Worm (Caenorhabditis elegans) whole organism, L4 larva: ENCODE results near the gene srv-6.

ENCODE experiments used
- D1046.2 ChIP-seq: fragments of 200-800 bp; sonication (Bioruptor generic); IDR thresholded peaks from 2 replicates; pipeline ENCODE4 v1.3.6; 2022; ENCODE audit warnings: missing genetic modification characterization, missing compliant biosample characterization
- F26F4.8 ChIP-seq: fragments of 200-800 bp; sonication (Bioruptor generic); conservative IDR thresholded peaks from 2 replicates; pipeline ENCODE4 v1.3.6; 2022; ENCODE audit warnings: missing genetic modification characterization, missing compliant biosample characterization
- R02D3.7 ChIP-seq: fragments of 150-350 bp; sonication (generic microtip); optimal IDR thresholded peaks from 3 replicates; lab custom pipeline; 2014; ENCODE audit warnings: missing biosample characterization, missing genetic modification characterization
- T26A8.4 ChIP-seq: fragments of 200-800 bp; sonication (Bioruptor generic); IDR thresholded peaks from 2 replicates; pipeline ENCODE4 v1.3.6; 2022; ENCODE audit warnings: missing genetic modification characterization, missing compliant biosample characterization
- ZK546.5 ChIP-seq, 2 experiments: sonication (generic microtip); optimal IDR thresholded peaks; 2 replicates each; lab custom pipeline; 2017; ENCODE audit warnings: missing biosample characterization in 2 of 2, missing genetic modification characterization in 2 of 2
- aha-1 ChIP-seq: fragments of 150-350 bp; peaks from one replicate; lab custom pipeline; 2014; ENCODE audit warnings: missing biosample characterization, missing genetic modification characterization
- ama-1 ChIP-seq: fragments of 150-350 bp; optimal IDR thresholded peaks from 2 replicates; lab custom pipeline; 2014; ENCODE audit warnings: inconsistent platforms, mixed read lengths
- ceh-32 ChIP-seq: sonication (generic microtip); optimal IDR thresholded peaks from 2 replicates; lab custom pipeline; 2016; ENCODE audit warnings: mild to moderate bottlenecking, missing genetic modification characterization, missing compliant biosample characterization; ENCODE audit not compliant: poor library complexity
- ceh-62 ChIP-seq: sonication (generic microtip); optimal IDR thresholded peaks from 2 replicates; lab custom pipeline; 2017; ENCODE audit warnings: missing biosample characterization, missing genetic modification characterization
- daf-12 ChIP-seq: fragments of 150-350 bp; optimal IDR thresholded peaks from 2 replicates; lab custom pipeline; 2014; ENCODE audit warnings: missing biosample characterization, missing genetic modification reagents, missing genetic modification characterization
- daf-16 ChIP-seq, 3 experiments: sonication (generic microtip); optimal IDR thresholded peaks; 2 replicates each; lab custom pipeline; 2016 to 2017; ENCODE audit warnings: missing genetic modification characterization in 3 of 3, missing genetic modification reagents in 3 of 3, mild to moderate bottlenecking in 2 of 3, missing compliant biosample characterization in 2 of 3, missing biosample characterization in 1 of 3, moderate library complexity in 1 of 3
- daf-8 ChIP-seq: fragments of 200-800 bp; sonication (Bioruptor generic); IDR thresholded peaks from 2 replicates; pipeline ENCODE4 v1.3.6; 2022; ENCODE audit warnings: missing genetic modification characterization, missing compliant biosample characterization
- dmd-6 ChIP-seq: fragments of 200-800 bp; sonication (Bioruptor generic); IDR thresholded peaks from 2 replicates; pipeline ENCODE4 v1.3.6; 2022; ENCODE audit warnings: missing genetic modification reagents, missing genetic modification characterization, missing compliant biosample characterization
- dmd-9 ChIP-seq: fragments of 200-800 bp; sonication (Bioruptor generic); IDR thresholded peaks from 2 replicates; pipeline ENCODE4 v1.3.6; 2022; ENCODE audit warnings: missing genetic modification reagents, missing genetic modification characterization, missing compliant biosample characterization
- dpl-1 ChIP-seq: fragments of 150-350 bp; optimal IDR thresholded peaks from 2 replicates; lab custom pipeline; 2014; ENCODE audit warnings: missing biosample characterization, missing genetic modification reagents, missing genetic modification characterization
- duxl-1 ChIP-seq: sonication (generic microtip); optimal IDR thresholded peaks from 2 replicates; lab custom pipeline; 2016; ENCODE audit warnings: mild to moderate bottlenecking, missing genetic modification characterization, moderate library complexity, missing compliant biosample characterization; ENCODE audit not compliant: poor library complexity
- dve-1 ChIP-seq: sonication (generic microtip); optimal IDR thresholded peaks from 2 replicates; lab custom pipeline; 2017; ENCODE audit warnings: antibody characterized with exemption, mild to moderate bottlenecking, missing genetic modification characterization, missing compliant biosample characterization; ENCODE audit not compliant: insufficient read depth
- fkh-10 ChIP-seq: fragments of 150-350 bp; optimal IDR thresholded peaks from 2 replicates; lab custom pipeline; 2014; ENCODE audit warnings: missing biosample characterization, missing genetic modification reagents, missing genetic modification characterization
- hif-1 ChIP-seq, 2 experiments: sonication (generic microtip); optimal IDR thresholded peaks; 2 replicates each; lab custom pipeline; 2016 to 2017; ENCODE audit warnings: missing compliant biosample characterization in 2 of 2, missing genetic modification characterization in 2 of 2, missing genetic modification reagents in 2 of 2, missing genotype in 2 of 2, mild to moderate bottlenecking in 1 of 2
- hlh-30 ChIP-seq: sonication (generic microtip); optimal IDR thresholded peaks from 2 replicates; lab custom pipeline; 2017; ENCODE audit warnings: antibody characterized with exemption, mild to moderate bottlenecking, missing genetic modification characterization, missing compliant biosample characterization; ENCODE audit not compliant: insufficient read depth
- hmg-1.1 ChIP-seq: fragments of 200-800 bp; sonication (Bioruptor generic); IDR thresholded peaks from 2 replicates; pipeline ENCODE4 v1.3.6; 2022; ENCODE audit warnings: missing genetic modification reagents, missing genetic modification characterization, missing compliant biosample characterization
- lim-7 ChIP-seq: fragments of 200-800 bp; sonication (Bioruptor generic); IDR thresholded peaks from 2 replicates; pipeline ENCODE4 v1.3.6; 2022; ENCODE audit warnings: missing genetic modification characterization, missing compliant biosample characterization
- lin-1 ChIP-seq: fragments of 200-800 bp; sonication (Bioruptor generic); IDR thresholded peaks from 2 replicates; pipeline ENCODE4 v1.3.6; 2022; ENCODE audit warnings: missing genetic modification reagents, missing genetic modification characterization, missing compliant biosample characterization
- lin-15B ChIP-seq: fragments of 150-350 bp; sonication (generic microtip); optimal IDR thresholded peaks from 3 replicates; lab custom pipeline; 2014; ENCODE audit warnings: missing biosample characterization, missing genetic modification characterization
- lin-39 ChIP-seq: fragments of 150-350 bp; optimal IDR thresholded peaks from 2 replicates; lab custom pipeline; 2014; ENCODE audit warnings: missing biosample characterization, missing genetic modification reagents, missing genetic modification characterization
- madf-5 ChIP-seq, 2 experiments: fragments of 200-800 bp; sonication (Bioruptor generic); IDR thresholded peaks; 2 replicates each; pipeline ENCODE4 v1.3.6; 2022; ENCODE audit warnings: missing compliant biosample characterization in 2 of 2, missing genetic modification characterization in 2 of 2
- mdt-29 ChIP-seq: fragments of 200-800 bp; sonication (Bioruptor generic); IDR thresholded peaks from 2 replicates; pipeline ENCODE4 v1.3.6; 2022; ENCODE audit warnings: missing genetic modification reagents, missing genetic modification characterization, missing compliant biosample characterization
- mep-1 ChIP-seq: fragments of 150-350 bp; sonication (generic microtip); optimal IDR thresholded peaks from 3 replicates; lab custom pipeline; 2014; ENCODE audit warnings: missing biosample characterization, missing genetic modification characterization
- mes-2 ChIP-seq: sonication (generic microtip); optimal IDR thresholded peaks from 2 replicates; lab custom pipeline; 2016; ENCODE audit warnings: missing genotype, mild to moderate bottlenecking, missing genetic modification characterization, missing compliant biosample characterization; ENCODE audit not compliant: poor library complexity, severe bottlenecking
- mxl-2 ChIP-seq: fragments of 200-800 bp; sonication (Bioruptor generic); conservative IDR thresholded peaks from 2 replicates; pipeline ENCODE4 v1.3.6; 2022; ENCODE audit warnings: missing genetic modification reagents, missing genetic modification characterization, missing compliant biosample characterization
- mxl-3 ChIP-seq: fragments of 200-800 bp; sonication (Bioruptor generic); optimal IDR thresholded peaks from 2 replicates; lab custom pipeline; 2018; ENCODE audit warnings: mild to moderate bottlenecking, missing genetic modification characterization, missing compliant biosample characterization
- nhr-10 ChIP-seq: fragments of 150-350 bp; optimal IDR thresholded peaks from 2 replicates; lab custom pipeline; 2014; ENCODE audit warnings: missing biosample characterization, missing genetic modification characterization
- nhr-41 ChIP-seq: fragments of 200-800 bp; sonication (Bioruptor generic); IDR thresholded peaks from 2 replicates; pipeline ENCODE4 v1.3.6; 2022; ENCODE audit warnings: missing genetic modification reagents, missing genetic modification characterization, missing compliant biosample characterization
- nhr-42 ChIP-seq: fragments of 200-800 bp; sonication (Bioruptor generic); IDR thresholded peaks from 2 replicates; pipeline ENCODE4 v1.3.6; 2022; ENCODE audit warnings: missing genetic modification characterization, missing compliant biosample characterization
- nhr-48 ChIP-seq: sonication (generic microtip); optimal IDR thresholded peaks from 2 replicates; lab custom pipeline; 2016; ENCODE audit warnings: mild to moderate bottlenecking, missing genetic modification characterization, missing compliant biosample characterization
- nhr-6 ChIP-seq: fragments of 150-350 bp; optimal IDR thresholded peaks from 2 replicates; lab custom pipeline; 2014; ENCODE audit warnings: missing biosample characterization, missing genetic modification characterization
- nhr-76 ChIP-seq: fragments of 150-350 bp; optimal IDR thresholded peaks from 2 replicates; lab custom pipeline; 2014; ENCODE audit warnings: missing biosample characterization, missing genetic modification characterization
- php-3 ChIP-seq: fragments of 200-800 bp; sonication (Bioruptor generic); IDR thresholded peaks from 2 replicates; pipeline ENCODE4 v1.3.6; 2022; ENCODE audit warnings: missing genetic modification reagents, missing genetic modification characterization, missing compliant biosample characterization
- pqm-1 ChIP-seq: sonication (generic microtip); optimal IDR thresholded peaks from 2 replicates; lab custom pipeline; 2017; ENCODE audit warnings: missing biosample characterization, missing genetic modification characterization
- rbr-2 ChIP-seq: sonication (generic microtip); optimal IDR thresholded peaks from 2 replicates; lab custom pipeline; 2016; ENCODE audit warnings: missing genotype, missing genetic modification characterization, missing compliant biosample characterization
- sdz-12 ChIP-seq: fragments of 200-800 bp; sonication (Bioruptor generic); optimal IDR thresholded peaks from 2 replicates; lab custom pipeline; 2018; ENCODE audit warnings: mild to moderate bottlenecking, missing genetic modification characterization, missing compliant biosample characterization
- set-16 ChIP-seq: fragments of 200-800 bp; sonication (Bioruptor generic); IDR thresholded peaks from 2 replicates; pipeline ENCODE4 v1.3.6; 2022; ENCODE audit warnings: missing genetic modification reagents, missing genetic modification characterization, missing compliant biosample characterization
- spr-3 ChIP-seq: fragments of 200-800 bp; sonication (Bioruptor generic); optimal IDR thresholded peaks from 2 replicates; lab custom pipeline; 2018; ENCODE audit warnings: mild to moderate bottlenecking, missing genetic modification characterization, missing compliant biosample characterization
- unc-62 ChIP-seq, 3 experiments: fragments of 150-350 bp in 1 of 3; sonication (generic microtip); optimal IDR thresholded peaks in 2 of 3; peaks in 1 of 3; 1 replicate in 1 of 3; 2 replicates in 2 of 3; lab custom pipeline; 2014 to 2017; ENCODE audit warnings: missing biosample characterization in 3 of 3, missing genetic modification characterization in 3 of 3, missing genetic modification reagents in 3 of 3, missing genotype in 1 of 3
- zag-1 ChIP-seq: fragments of 150-350 bp; optimal IDR thresholded peaks from 2 replicates; lab custom pipeline; 2014; ENCODE audit warnings: missing biosample characterization, missing genetic modification characterization
- zip-11 ChIP-seq: fragments of 200-800 bp; sonication (Bioruptor generic); IDR thresholded peaks from 2 replicates; pipeline ENCODE4 v1.3.6; 2022; ENCODE audit warnings: missing genetic modification characterization, missing compliant biosample characterization
- ztf-7 ChIP-seq: fragments of 150-350 bp; optimal IDR thresholded peaks from 2 replicates; lab custom pipeline; 2014; ENCODE audit warnings: missing biosample characterization, missing genetic modification characterization

The srv-6 gene

DNA sequence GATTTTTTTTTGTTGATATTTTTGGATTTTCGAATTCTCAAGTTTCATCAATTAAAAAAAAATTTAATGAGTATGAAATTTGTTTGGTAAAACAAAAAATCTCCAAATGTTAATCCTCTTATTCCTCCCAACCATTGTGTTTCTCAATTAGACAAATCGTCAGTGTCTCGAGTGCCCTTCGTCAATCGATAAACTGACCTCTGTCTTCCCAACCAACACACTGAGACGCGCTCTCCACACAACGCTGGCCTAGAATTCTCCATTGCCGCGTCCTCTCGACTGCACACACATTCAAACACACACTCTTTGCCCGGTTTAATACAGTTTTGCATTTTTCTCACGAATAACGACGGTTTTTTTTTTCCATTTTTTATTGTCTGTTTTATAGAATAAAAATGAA lies 2.1 kb upstream of the srv-6 start, which contains the start of gene taf-11.1 (continued):
- TF ChIP-seq hmg-1.1 (GFP tag; lab: Robert Waterston, UW) (peak; percentile 47; the same call in 1 of the 2 replicates), hlh-30 (tag; lab: Kevin White, UChicago) (peak; percentile 43), mxl-3 (GFP tag; lab: Kevin White, UChicago) (peak; percentile 55)

DNA sequence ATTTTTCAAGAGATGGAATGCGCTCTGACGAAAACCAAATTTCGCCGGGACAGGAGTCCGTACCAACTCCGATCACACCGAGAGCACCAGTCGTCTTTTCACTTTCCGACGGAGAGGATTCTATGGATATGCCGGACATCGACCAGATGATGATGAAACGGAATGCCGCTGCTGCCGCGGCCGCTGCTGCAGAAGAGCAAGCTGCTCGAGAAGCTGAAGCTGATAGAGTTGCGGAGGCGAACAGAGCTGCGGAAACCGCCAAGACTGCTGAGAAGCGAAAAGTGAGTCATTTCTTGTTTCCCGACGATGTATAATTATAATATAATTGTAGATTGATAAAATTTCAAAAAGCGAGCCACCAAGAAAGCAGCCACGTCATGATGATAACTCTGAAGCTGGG lies 1.5 kb upstream of the srv-6 start:
- TF ChIP-seq fkh-10 (GFP tag; lab: Kevin White, UChicago): no peak
- TF ChIP-seq mdt-29 (GFP tag; lab: Robert Waterston, UW): no peak
- no peak for TF ChIP-seq rbr-2
- no peak for TF ChIP-seq ceh-62 (tag; lab: Kevin White, UChicago)
- TF ChIP-seq T26A8.4 (GFP tag; lab: Robert Waterston, UW): no peak
- no peak for TF ChIP-seq nhr-41 (GFP tag; lab: Robert Waterston, UW)
- TF ChIP-seq aha-1: no peak
- TF ChIP-seq zag-1 (tag; lab: Kevin White, UChicago): no peak
- TF ChIP-seq php-3: no peak
- TF ChIP-seq R02D3.7: no peak
- peak; percentile 81 for TF ChIP-seq set-16 (GFP tag; lab: Robert Waterston, UW)
- no peak for TF ChIP-seq mep-1
- TF ChIP-seq unc-62 (GFP tag; optimal IDR thresholded peaks at IDR 0.05 in 1 of 2; lab: Kevin White, UChicago): peak in 1 of 2 experiments; percentile 64
- TF ChIP-seq unc-62 (tag; optimal IDR thresholded peaks at IDR 0.05; lab: Kevin White, UChicago): no peak
- no peak for TF ChIP-seq ZK546.5 (tag; optimal IDR thresholded peaks at IDR 0.05; lab: Kevin White, UChicago)
- 0 out of 2 replicates have a peak, but pooled peaks have one; percentile 27 for TF ChIP-seq D1046.2 (GFP tag; lab: Robert Waterston, UW)
- no peak for TF ChIP-seq daf-8 (GFP tag; lab: Robert Waterston, UW)

DNA sequence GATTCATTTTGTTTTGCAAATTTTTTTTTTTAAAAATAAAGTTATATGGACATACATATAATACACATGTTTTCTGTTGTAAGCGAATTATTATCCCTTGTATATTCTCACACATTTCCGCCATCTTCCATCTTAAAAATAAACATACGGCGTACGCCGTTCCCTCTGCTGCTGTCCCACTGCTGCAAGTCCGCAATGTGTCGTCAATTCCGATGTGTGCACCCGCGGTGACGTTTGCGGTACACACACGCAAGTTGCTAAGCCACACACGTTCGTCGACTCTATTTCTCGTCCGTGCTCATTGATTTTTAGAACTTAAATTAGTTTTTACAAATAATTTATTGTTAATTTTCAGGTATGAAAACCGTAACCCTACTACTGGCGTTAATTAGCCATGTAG lies 3.4 kb downstream of the srv-6 start, which contains the start of gene C52B9.4:
C52B9.4 (plus strand) TSS at position 356 of the 400 bp plus-strand sequence.
- no peak for TF ChIP-seq mxl-2
- peak in 1 of 2 experiments; percentile 27 for TF ChIP-seq hif-1 (tag; optimal IDR thresholded peaks at IDR 0.05; lab: Kevin White, UChicago)
- TF ChIP-seq nhr-10 (tag; lab: Kevin White, UChicago): no peak
- no peak for TF ChIP-seq duxl-1 (tag; lab: Kevin White, UChicago)
- TF ChIP-seq ceh-32 (tag; lab: Kevin White, UChicago): no peak
- TF ChIP-seq ama-1: no peak
- peak; percentile 45 for TF ChIP-seq rbr-2
- 0 out of 2 replicates have a peak, but pooled peaks have one; percentile 42 for TF ChIP-seq nhr-42 (GFP tag; lab: Robert Waterston, UW)
- TF ChIP-seq mxl-3 (GFP tag; lab: Kevin White, UChicago): peak; percentile 28
- no peak for TF ChIP-seq nhr-41 (GFP tag; lab: Robert Waterston, UW)
- no peak for TF ChIP-seq daf-16 (GFP tag; optimal IDR thresholded peaks at IDR 0.05; lab: Kevin White, UChicago)
- TF ChIP-seq daf-16 (tag; optimal IDR thresholded peaks at IDR 0.05; lab: Kevin White, UChicago): peak; percentile 58
- TF ChIP-seq nhr-48 (tag; lab: Kevin White, UChicago): peak; percentile 85
- peak; percentile 60 for TF ChIP-seq dmd-6
- TF ChIP-seq ztf-7: peak; percentile 11
- no peak for TF ChIP-seq F26F4.8 (GFP tag; lab: Robert Waterston, UW)
- no peak for TF ChIP-seq spr-3 (GFP tag; lab: Kevin White, UChicago)
- TF ChIP-seq daf-12 (tag; lab: Kevin White, UChicago): no peak
- peak; percentile 68 for TF ChIP-seq aha-1
- TF ChIP-seq zip-11 (GFP tag; lab: Robert Waterston, UW): no peak
- TF ChIP-seq dpl-1: peak; percentile 15
- no peak for TF ChIP-seq madf-5 (GFP tag; IDR thresholded peaks at IDR 0.05; lab: Robert Waterston, UW)
- TF ChIP-seq mep-1: peak; percentile 32
- no peak for TF ChIP-seq pqm-1
- no peak for TF ChIP-seq nhr-76 (tag; lab: Kevin White, UChicago)
- no peak for TF ChIP-seq sdz-12 (GFP tag; lab: Kevin White, UChicago)
- no peak for TF ChIP-seq lim-7 (GFP tag; lab: Robert Waterston, UW)
- TF ChIP-seq lin-39: no peak
- peak; percentile 45 for TF ChIP-seq dve-1 (tag; lab: Kevin White, UChicago)
- TF ChIP-seq lin-15B: no peak
- TF ChIP-seq mes-2 (tag; lab: Kevin White, UChicago): peak; percentile 59
- no peak for TF ChIP-seq dmd-9 (GFP tag; lab: Robert Waterston, UW)
- TF ChIP-seq lin-1 (GFP tag; lab: Robert Waterston, UW): no peak
- TF ChIP-seq nhr-6 (tag; lab: Kevin White, UChicago): peak; percentile 34
